Worm (Caenorhabditis elegans) whole organism, L2 larva: ENCODE results near the gene F53H1.4.

Experiments used
- ZK546.5 ChIP-seq: sonication (generic microtip); optimal IDR thresholded peaks from 2 replicates; lab custom pipeline; 2017; ENCODE audit warnings: missing biosample characterization, missing genetic modification characterization
- aly-2 ChIP-seq: fragments of 150-350 bp; optimal IDR thresholded peaks from 2 replicates; lab custom pipeline; 2014; ENCODE audit warnings: missing biosample characterization, missing genetic modification characterization
- ceh-16 ChIP-seq: fragments of 150-350 bp; optimal IDR thresholded peaks from 2 replicates; lab custom pipeline; 2014; ENCODE audit warnings: missing biosample characterization, missing genetic modification characterization
- ceh-82 ChIP-seq: fragments of 150-350 bp; optimal IDR thresholded peaks from 2 replicates; lab custom pipeline; 2014; ENCODE audit warnings: missing biosample characterization, missing genetic modification characterization
- elt-3 ChIP-seq: sonication (generic microtip); optimal IDR thresholded peaks from 2 replicates; lab custom pipeline; 2017; ENCODE audit warnings: missing biosample characterization, missing genetic modification characterization
- lin-39 ChIP-seq: fragments of 150-350 bp; optimal IDR thresholded peaks from 2 replicates; lab custom pipeline; 2014; ENCODE audit warnings: missing biosample characterization, missing genetic modification reagents, missing genetic modification characterization
- mdl-1 ChIP-seq, 2 experiments: fragments of 150-350 bp in 1 of 2; sonication (generic microtip) in 1 of 2; optimal IDR thresholded peaks; 2 replicates each; lab custom pipeline; 2017; ENCODE audit warnings: missing biosample characterization in 2 of 2, missing genetic modification characterization in 2 of 2
- nhr-12 ChIP-seq: fragments of 150-350 bp; optimal IDR thresholded peaks from 2 replicates; lab custom pipeline; 2014; ENCODE audit warnings: missing biosample characterization, missing genetic modification characterization
- nhr-25 ChIP-seq: fragments of 150-350 bp; sonication (generic microtip); optimal IDR thresholded peaks from 3 replicates; lab custom pipeline; 2014; ENCODE audit warnings: missing biosample characterization, missing genetic modification characterization
- nhr-6 ChIP-seq: fragments of 150-350 bp; optimal IDR thresholded peaks from 2 replicates; lab custom pipeline; 2014; ENCODE audit warnings: missing biosample characterization, missing genetic modification characterization
- nhr-77 ChIP-seq: fragments of 150-350 bp; optimal IDR thresholded peaks from 2 replicates; lab custom pipeline; 2014; ENCODE audit warnings: missing biosample characterization, missing genetic modification characterization
- skn-1 ChIP-seq: sonication (generic microtip); optimal IDR thresholded peaks from 2 replicates; lab custom pipeline; 2017; ENCODE audit warnings: missing biosample characterization, missing genetic modification characterization
- snpc-4 ChIP-seq: fragments of 150-350 bp; optimal IDR thresholded peaks from 2 replicates; lab custom pipeline; 2014; ENCODE audit warnings: missing biosample characterization, missing genetic modification characterization
- unc-62 ChIP-seq: fragments of 150-350 bp; optimal IDR thresholded peaks from 2 replicates; lab custom pipeline; 2014; ENCODE audit warnings: missing biosample characterization, missing genetic modification reagents, missing genetic modification characterization

DNA sequence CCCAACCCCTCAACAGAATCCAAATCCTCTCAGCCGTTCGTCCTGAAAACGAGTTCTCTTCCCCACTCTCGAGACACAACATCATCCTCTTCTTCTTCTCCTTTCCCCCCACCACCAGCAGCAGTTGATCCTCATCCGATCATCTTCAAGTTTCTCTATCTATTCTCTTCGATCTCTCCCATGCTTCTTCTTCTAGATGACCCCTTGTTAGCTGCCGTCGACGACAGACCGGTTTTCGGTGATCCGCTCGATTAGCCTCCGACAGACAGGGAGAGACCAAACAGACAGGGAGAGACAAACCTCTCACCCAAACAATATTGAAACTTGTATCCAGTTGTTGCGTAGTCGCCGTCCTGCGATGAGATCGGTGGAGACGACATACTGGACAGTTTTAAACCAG lies 61.3 kb downstream of the F53H1.4 start:
- TF ChIP-seq lin-39 (tag; lab: Kevin White, UChicago): no peak
- no peak for TF ChIP-seq ZK546.5 (tag; lab: Kevin White, UChicago)
- TF ChIP-seq elt-3 (tag; lab: Kevin White, UChicago): no peak
- no peak for TF ChIP-seq nhr-77 (tag; lab: Kevin White, UChicago)
- TF ChIP-seq mdl-1 (tag; optimal IDR thresholded peaks at IDR 0.05; lab: Kevin White, UChicago): no peak
- no peak for TF ChIP-seq nhr-12 (tag; lab: Kevin White, UChicago)
- no peak for TF ChIP-seq unc-62 (GFP tag; lab: Kevin White, UChicago)
- TF ChIP-seq aly-2 (tag; lab: Kevin White, UChicago): no peak
- no peak for TF ChIP-seq ceh-16
- TF ChIP-seq ceh-82: no peak
- no peak for TF ChIP-seq nhr-6 (tag; lab: Kevin White, UChicago)
- TF ChIP-seq nhr-25 (tag; lab: Kevin White, UChicago): peak; percentile 79
- TF ChIP-seq snpc-4 (tag; lab: Kevin White, UChicago): no peak
- TF ChIP-seq skn-1 (tag; lab: Kevin White, UChicago): no peak
